Fruit fly (Drosophila melanogaster) whole organism, embryonic: Measurements from ENCODE around the gene sol.

Experiments
- Adf1 ChIP-seq: fragments of 200-800 bp; sonication (Bioruptor generic); IDR thresholded peaks from 2 replicates; pipeline ENCODE4 v1.3.6; 2022; ENCODE audit warnings: missing biosample characterization, missing genetic modification characterization
- CG10267 ChIP-seq: fragments of 200-800 bp; sonication (Bioruptor generic); optimal IDR thresholded peaks from 2 replicates; lab custom pipeline; 2018; ENCODE audit warnings: missing biosample characterization, mild to moderate bottlenecking, missing genetic modification characterization, moderate library complexity
- CG10979 ChIP-seq: fragments of 200-800 bp; sonication (Bioruptor generic); optimal IDR thresholded peaks from 2 replicates; lab custom pipeline; 2018; ENCODE audit warnings: missing biosample characterization, mild to moderate bottlenecking, missing genetic modification characterization, moderate library complexity
- CG11560 ChIP-seq: fragments of 200-800 bp; sonication (Bioruptor generic); IDR thresholded peaks from 3 replicates; pipeline ENCODE4 v1.3.6; 2022; ENCODE audit warnings: missing biosample characterization, missing genetic modification characterization
- CG12219 ChIP-seq: fragments of 200-800 bp; sonication (Bioruptor generic); optimal IDR thresholded peaks from 3 replicates; lab custom pipeline; 2018; ENCODE audit warnings: missing biosample characterization, mild to moderate bottlenecking, missing genetic modification characterization
- CG12744 ChIP-seq: fragments of 200-800 bp; sonication (Bioruptor generic); optimal IDR thresholded peaks from 2 replicates; lab custom pipeline; 2016; ENCODE audit warnings: missing biosample characterization, missing genetic modification characterization
- CG14014 ChIP-seq: fragments of 200-800 bp; sonication (Bioruptor generic); IDR thresholded peaks from 2 replicates; pipeline ENCODE4 v1.3.6; 2022; ENCODE audit warnings: missing biosample characterization, missing genetic modification characterization
- CG14050 ChIP-seq: fragments of 200-800 bp; sonication (Bioruptor generic); IDR thresholded peaks from 3 replicates; pipeline ENCODE4 v1.3.6; 2022; ENCODE audit warnings: missing biosample characterization, missing genetic modification characterization
- CG14667 ChIP-seq: fragments of 200-800 bp; sonication (Bioruptor generic); IDR thresholded peaks from 2 replicates; pipeline ENCODE4 v1.3.6; 2022; ENCODE audit warnings: missing biosample characterization, missing genetic modification characterization
- CG14860 ChIP-seq: fragments of 200-800 bp; sonication (Bioruptor generic); IDR thresholded peaks from 3 replicates; pipeline ENCODE4 v1.3.6; 2022; ENCODE audit warnings: missing biosample characterization, missing genetic modification characterization; ENCODE audit not compliant: partially characterized antibody
- CG14965 ChIP-seq: fragments of 200-800 bp; sonication (Bioruptor generic); optimal IDR thresholded peaks from 2 replicates; lab custom pipeline; 2016; ENCODE audit warnings: missing biosample characterization, missing genetic modification characterization, borderline replicate concordance
- CG15011 ChIP-seq: fragments of 200-800 bp; sonication (Bioruptor generic); optimal IDR thresholded peaks from 3 replicates; lab custom pipeline; 2018; ENCODE audit warnings: missing biosample characterization, mild to moderate bottlenecking, missing genetic modification characterization
- CG1603 ChIP-seq: fragments of 200-800 bp; sonication (Bioruptor generic); optimal IDR thresholded peaks from 2 replicates; lab custom pipeline; 2019; ENCODE audit warnings: missing biosample characterization, mild to moderate bottlenecking, missing genetic modification characterization, moderate library complexity
- CG17612 ChIP-seq: fragments of 200-800 bp; sonication (Bioruptor generic); IDR thresholded peaks from 2 replicates; pipeline ENCODE4 v1.3.6; 2022; ENCODE audit warnings: missing biosample characterization, missing genetic modification characterization
- CG18619 ChIP-seq: fragments of 200-800 bp; sonication (Bioruptor generic); optimal IDR thresholded peaks from 3 replicates; lab custom pipeline; 2017; ENCODE audit warnings: missing biosample characterization, mild to moderate bottlenecking, missing genetic modification characterization
- CG33557 ChIP-seq: fragments of 200-800 bp; sonication (Bioruptor generic); optimal IDR thresholded peaks from 2 replicates; lab custom pipeline; 2019; ENCODE audit warnings: missing biosample characterization, mild to moderate bottlenecking, missing genetic modification characterization, moderate library complexity
- CG42726 ChIP-seq: fragments of 200-800 bp; sonication (Bioruptor generic); IDR thresholded peaks from 2 replicates; pipeline ENCODE4 v1.3.6; 2022; ENCODE audit warnings: missing biosample characterization, missing genetic modification characterization; ENCODE audit not compliant: partially characterized antibody
- CG4707 ChIP-seq: fragments of 200-800 bp; sonication (Bioruptor generic); optimal IDR thresholded peaks from 2 replicates; lab custom pipeline; 2018; ENCODE audit warnings: missing biosample characterization, mild to moderate bottlenecking, missing genetic modification characterization, moderate library complexity
- CG5953 ChIP-seq: fragments of 200-800 bp; sonication (Bioruptor generic); IDR thresholded peaks from 2 replicates; pipeline ENCODE4 v1.3.6; 2022; ENCODE audit warnings: missing biosample characterization, missing genetic modification characterization
- CG6854 ChIP-seq: fragments of 200-800 bp; sonication (Bioruptor generic); optimal IDR thresholded peaks from 3 replicates; lab custom pipeline; 2017; ENCODE audit warnings: missing biosample characterization, mild to moderate bottlenecking, missing genetic modification characterization
- CG7271 ChIP-seq: fragments of 200-800 bp; sonication (Bioruptor generic); optimal IDR thresholded peaks from 2 replicates; lab custom pipeline; 2018; ENCODE audit warnings: missing biosample characterization, mild to moderate bottlenecking, missing genetic modification characterization, moderate library complexity
- CG7372 ChIP-seq: fragments of 200-800 bp; sonication (Bioruptor generic); IDR thresholded peaks from 2 replicates; pipeline ENCODE4 v1.3.6; 2022; ENCODE audit warnings: missing biosample characterization, missing genetic modification characterization
- CG7556 ChIP-seq: fragments of 200-800 bp; sonication (Bioruptor generic); optimal IDR thresholded peaks from 2 replicates; lab custom pipeline; 2017; ENCODE audit warnings: missing biosample characterization, mild to moderate bottlenecking, missing genetic modification characterization
- CG7786 ChIP-seq: fragments of 200-800 bp; sonication (Bioruptor generic); optimal IDR thresholded peaks from 2 replicates; lab custom pipeline; 2016; ENCODE audit warnings: missing biosample characterization, missing genetic modification characterization
- CG9817 ChIP-seq: fragments of 200-800 bp; sonication (Bioruptor generic); optimal IDR thresholded peaks from 2 replicates; lab custom pipeline; 2018; ENCODE audit warnings: missing biosample characterization, mild to moderate bottlenecking, missing genetic modification characterization, moderate library complexity
- CHES-1-like ChIP-seq: fragments of 200-800 bp; sonication (Bioruptor generic); optimal IDR thresholded peaks from 2 replicates; lab custom pipeline; 2016; ENCODE audit warnings: missing biosample characterization, missing genetic modification characterization
- Dbx ChIP-seq: fragments of 200-800 bp; sonication (Bioruptor generic); IDR thresholded peaks from 3 replicates; pipeline ENCODE4 v1.3.6; 2022; ENCODE audit warnings: missing biosample characterization, missing genetic modification characterization
- Dip3 ChIP-seq: fragments of 200-800 bp; sonication (Bioruptor generic); optimal IDR thresholded peaks from 3 replicates; lab custom pipeline; 2016; ENCODE audit warnings: missing biosample characterization, missing genetic modification characterization
- Dref ChIP-seq: fragments of 200-800 bp; sonication (Bioruptor generic); IDR thresholded peaks from 2 replicates; pipeline ENCODE4 v1.3.6; 2022; ENCODE audit warnings: missing biosample characterization, missing genetic modification characterization
- Hr39 ChIP-seq: fragments of >200 bp; optimal IDR thresholded peaks from 2 replicates; lab custom pipeline; 2017
- MBD-R2 ChIP-seq: fragments of 200-800 bp; sonication (Bioruptor generic); IDR thresholded peaks from 2 replicates; pipeline ENCODE4 v1.3.6; 2022; ENCODE audit warnings: missing biosample characterization, missing genetic modification characterization
- NC2α ChIP-seq: fragments of 200-800 bp; sonication (Bioruptor generic); optimal IDR thresholded peaks from 2 replicates; lab custom pipeline; 2016; ENCODE audit warnings: missing biosample characterization, missing genetic modification characterization
- Nf-YB ChIP-seq: fragments of 200-800 bp; sonication (Bioruptor generic); optimal IDR thresholded peaks from 3 replicates; lab custom pipeline; 2019; ENCODE audit warnings: missing biosample characterization, mild to moderate bottlenecking, missing genetic modification characterization, moderate library complexity
- NfI ChIP-seq: fragments of 200-800 bp; sonication (Bioruptor generic); optimal IDR thresholded peaks from 3 replicates; lab custom pipeline; 2018; ENCODE audit warnings: missing biosample characterization, mild to moderate bottlenecking, missing genetic modification characterization, moderate library complexity
- PHDP ChIP-seq: fragments of 200-800 bp; sonication (Bioruptor generic); optimal IDR thresholded peaks from 3 replicates; lab custom pipeline; 2018; ENCODE audit warnings: missing biosample characterization, mild to moderate bottlenecking, missing genetic modification characterization, moderate library complexity
- Rx ChIP-seq: fragments of 200-800 bp; sonication (Bioruptor generic); IDR thresholded peaks from 2 replicates; pipeline ENCODE4 v1.3.6; 2022; ENCODE audit warnings: missing biosample characterization, missing genetic modification characterization
- Vsx1 ChIP-seq: fragments of 200-800 bp; sonication (Bioruptor generic); optimal IDR thresholded peaks from 2 replicates; lab custom pipeline; 2017; ENCODE audit warnings: missing biosample characterization, mild to moderate bottlenecking, missing genetic modification characterization, missing genetic modification reagents
- YL-1 ChIP-seq: fragments of 200-800 bp; sonication (Bioruptor generic); optimal IDR thresholded peaks from 3 replicates; lab custom pipeline; 2017; ENCODE audit warnings: missing biosample characterization, mild to moderate bottlenecking, missing genetic modification characterization
- amos ChIP-seq: fragments of 200-800 bp; sonication (Bioruptor generic); IDR thresholded peaks from 2 replicates; pipeline ENCODE4 v1.3.6; 2022; ENCODE audit warnings: missing biosample characterization, missing genetic modification characterization; ENCODE audit not compliant: partially characterized antibody
- az2 ChIP-seq: fragments of 200-800 bp; sonication (Bioruptor generic); optimal IDR thresholded peaks from 3 replicates; lab custom pipeline; 2016; ENCODE audit warnings: missing biosample characterization, missing genetic modification characterization
- fd3F ChIP-seq: fragments of 200-800 bp; sonication (Bioruptor generic); optimal IDR thresholded peaks from 2 replicates; lab custom pipeline; 2018; ENCODE audit warnings: missing biosample characterization, mild to moderate bottlenecking, missing genetic modification characterization, moderate library complexity
- gcm ChIP-seq: fragments of 200-800 bp; sonication (Bioruptor generic); optimal IDR thresholded peaks from 2 replicates; lab custom pipeline; 2019; ENCODE audit warnings: missing biosample characterization, mild to moderate bottlenecking, missing genetic modification characterization, moderate library complexity
- gsb-n ChIP-seq: fragments of 200-800 bp; sonication (Bioruptor generic); optimal IDR thresholded peaks from 3 replicates; lab custom pipeline; 2018; ENCODE audit warnings: missing biosample characterization, mild to moderate bottlenecking, missing genetic modification characterization
- ind ChIP-seq: fragments of 200-800 bp; sonication (Bioruptor generic); optimal IDR thresholded peaks from 3 replicates; lab custom pipeline; 2016; ENCODE audit warnings: missing biosample characterization, missing genetic modification characterization
- sens ChIP-seq: fragments of 200-800 bp; sonication (Bioruptor generic); peaks from one replicate; lab custom pipeline; 2016; ENCODE audit warnings: missing biosample characterization, missing genetic modification characterization
- tap ChIP-seq: fragments of 200-800 bp; optimal IDR thresholded peaks from 3 replicates; lab custom pipeline; 2019; ENCODE audit warnings: missing biosample characterization, mild to moderate bottlenecking, missing genetic modification characterization, moderate library complexity
- toy ChIP-seq: fragments of 200-800 bp; sonication (Bioruptor generic); IDR thresholded peaks from 2 replicates; pipeline ENCODE4 v1.3.6; 2022; ENCODE audit warnings: missing biosample characterization, missing genetic modification characterization
- ttk ChIP-seq: fragments of 200-800 bp; sonication (Bioruptor generic); IDR thresholded peaks from 2 replicates; pipeline ENCODE4 v2.1.2; 2022; ENCODE audit warnings: missing biosample characterization, missing genetic modification characterization
- twi ChIP-seq: fragments of 200-800 bp; optimal IDR thresholded peaks from 2 replicates; lab custom pipeline; 2019; ENCODE audit warnings: missing biosample characterization, mild to moderate bottlenecking, missing genetic modification characterization, moderate library complexity
- tx ChIP-seq: fragments of 200-800 bp; sonication (Bioruptor generic); optimal IDR thresholded peaks from 2 replicates; lab custom pipeline; 2016; ENCODE audit warnings: missing biosample characterization, missing genetic modification characterization

The sol gene

dm6 chrX:21366311-21366990 lies 16.4 kb downstream of the sol start (continued):
- TF ChIP-seq tx (GFP tag; lab: Kevin White, UChicago): no peak
- TF ChIP-seq tap (tag; lab: Kevin White, UChicago): peak; percentile 91
- no peak for TF ChIP-seq Hr39
- peak; percentile 89 for TF ChIP-seq ind (GFP tag; lab: Kevin White, UChicago)
- TF ChIP-seq CG14014 (GFP tag; lab: Robert Waterston, UW): peak; percentile 86
- TF ChIP-seq gsb-n: peak; percentile 89
- TF ChIP-seq twi (tag; lab: Kevin White, UChicago): peak; percentile 84
- TF ChIP-seq az2 (GFP tag; lab: Kevin White, UChicago): peak; percentile 87
- TF ChIP-seq CG10979 (tag; lab: Kevin White, UChicago): peak; percentile 92
- TF ChIP-seq CG4707 (GFP tag; lab: Kevin White, UChicago): peak; percentile 72
- TF ChIP-seq CHES-1-like: peak; percentile 41
- TF ChIP-seq gcm (GFP tag; lab: Kevin White, UChicago): peak; percentile 90
- peak; percentile 88 for TF ChIP-seq CG7372
- TF ChIP-seq CG12744 (GFP tag; lab: Kevin White, UChicago): peak; percentile 19
- TF ChIP-seq CG14667: peak; percentile 75
- peak; percentile 63 for TF ChIP-seq YL-1
- TF ChIP-seq PHDP (tag; lab: Kevin White, UChicago): peak; percentile 93
- peak; percentile 94 for TF ChIP-seq NfI
- TF ChIP-seq NC2α (GFP tag; lab: Kevin White, UChicago): no peak
- TF ChIP-seq ttk (GFP tag; lab: Robert Waterston, UW): peak; percentile 83
- peak; percentile 67; the same call in 1 of the 2 replicates for TF ChIP-seq MBD-R2 (GFP tag; lab: Robert Waterston, UW)
- peak; percentile 57; the same call in 1 of the 2 replicates for TF ChIP-seq CG5953 (GFP tag; lab: Robert Waterston, UW)
- TF ChIP-seq Vsx1: peak; percentile 84
- peak; percentile 83 for TF ChIP-seq CG12219 (GFP tag; lab: Kevin White, UChicago)
- peak; percentile 82; the same call in 2 of the 3 replicates for TF ChIP-seq CG14050 (GFP tag; lab: Robert Waterston, UW)
- peak; percentile 89 for TF ChIP-seq CG9817 (tag; lab: Kevin White, UChicago)
- TF ChIP-seq toy: no peak
- TF ChIP-seq CG7786 (GFP tag; lab: Kevin White, UChicago): peak; percentile 8
- no peak for TF ChIP-seq CG17612 (GFP tag; lab: Robert Waterston, UW)
- TF ChIP-seq fd3F (GFP tag; lab: Kevin White, UChicago): peak; percentile 86
- TF ChIP-seq Adf1 (GFP tag; lab: Robert Waterston, UW): peak; percentile 70
- TF ChIP-seq amos (GFP tag; lab: Robert Waterston, UW): no peak
- TF ChIP-seq Nf-YB (GFP tag; lab: Kevin White, UChicago): peak; percentile 80
- TF ChIP-seq CG7271 (tag; lab: Kevin White, UChicago): no peak
- peak; percentile 96 for TF ChIP-seq CG7556 (GFP tag; lab: Kevin White, UChicago)
- peak; percentile 39 for TF ChIP-seq Dip3 (GFP tag; lab: Kevin White, UChicago)
- TF ChIP-seq CG10267 (tag; lab: Kevin White, UChicago): peak; percentile 86
- TF ChIP-seq CG14860: no peak
- no peak; the same call in none of the 2 replicates for TF ChIP-seq Rx
- TF ChIP-seq CG15011 (GFP tag; lab: Kevin White, UChicago): peak; percentile 88
- TF ChIP-seq Dref: no peak
- peak; percentile 91 for TF ChIP-seq CG18619 (GFP tag; lab: Kevin White, UChicago)
- peak; percentile 90 for TF ChIP-seq CG6854 (GFP tag; lab: Kevin White, UChicago)
- TF ChIP-seq CG1603: peak; percentile 46
- TF ChIP-seq CG42726 (GFP tag; lab: Robert Waterston, UW): 0 out of 2 replicates have a peak, but pooled peaks have one; percentile 12
- TF ChIP-seq CG33557 (GFP tag; lab: Kevin White, UChicago): peak; percentile 85
- TF ChIP-seq sens (GFP tag; lab: Kevin White, UChicago): peak; percentile 91
- TF ChIP-seq Dbx: peak; percentile 89
- TF ChIP-seq CG14965 (GFP tag; lab: Kevin White, UChicago): no peak
- peak; percentile 79 for TF ChIP-seq CG11560
